Worm (Caenorhabditis elegans): Measurements from ENCODE around the gene sax-2.
A peak's percentile ranks its signal among the peaks of the same experiment; 100 is the strongest.

The sax-2 gene

ce11 chrIII:5094506-5094905 lies 15.0 kb upstream of the sax-2 start, which contains the start of gene F54D8.10:
F54D8.10 (plus strand) TSS chrIII:5094806.
- TF ChIP-seq dsc-1 (tag; optimal IDR thresholded peaks at IDR 0.05) (no peak), nhr-237 (tag; optimal IDR thresholded peaks at IDR 0.05) (no peak), dpl-1 (GFP tag; optimal IDR thresholded peaks at IDR 0.05) (no peak), ets-5 (GFP tag; IDR thresholded peaks at IDR 0.05) (no peak), mef-2 (tag; optimal IDR thresholded peaks at IDR 0.05) (no peak), fkh-4 (tag; optimal IDR thresholded peaks at IDR 0.05; ENCODE audit: borderline replicate concordance) (no peak), ceh-90 (tag; optimal IDR thresholded peaks at IDR 0.05) (no peak), lin-39 (tag; optimal IDR thresholded peaks at IDR 0.05) (no peak), nhr-47 (tag; optimal IDR thresholded peaks at IDR 0.05) (no peak), nhr-85 (tag) (no peak), egl-13 (tag; optimal IDR thresholded peaks at IDR 0.05) (no peak), tbx-2 (tag; optimal IDR thresholded peaks at IDR 0.05) (no peak), nhr-90 (tag; optimal IDR thresholded peaks at IDR 0.05; ENCODE audit: poor library complexity) (no peak), egl-27 (tag; optimal IDR thresholded peaks at IDR 0.05) (no peak), sptf-1 (tag; optimal IDR thresholded peaks at IDR 0.05) (no peak), unc-62 (GFP tag; optimal IDR thresholded peaks at IDR 0.05) (no peak), efl-3 (GFP tag; optimal IDR thresholded peaks at IDR 0.05) (no peak), blmp-1 (tag; optimal IDR thresholded peaks at IDR 0.05) (no peak), efl-1 (optimal IDR thresholded peaks at IDR 0.05) (no peak), efl-1 (GFP tag; optimal IDR thresholded peaks at IDR 0.05 in 1 of 2) (no peak)

DNA sequence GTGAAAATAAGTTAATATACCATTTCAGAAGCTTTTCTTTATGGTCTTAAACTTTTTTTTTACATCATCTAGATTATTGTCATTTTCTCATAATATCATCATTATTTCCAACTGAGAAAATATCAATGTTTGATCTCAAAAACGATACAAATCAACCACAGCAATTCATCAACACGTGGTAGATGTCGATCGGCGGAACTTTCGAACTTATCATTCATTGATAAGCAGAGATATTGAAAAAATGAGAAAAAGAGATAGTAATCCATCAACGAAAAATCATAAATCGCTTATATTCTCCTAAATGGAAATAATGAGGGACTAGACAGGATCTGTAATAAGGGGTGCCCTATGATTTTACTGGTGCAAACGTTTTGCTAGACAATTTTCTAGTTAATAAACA lies 12.8 kb upstream of the sax-2 start:
- peak; percentile 60 for TF ChIP-seq nhr-85 (tag)
- TF ChIP-seq blmp-1 (tag; optimal IDR thresholded peaks at IDR 0.05): peak; percentile 84
- TF ChIP-seq lin-14 (GFP tag; optimal IDR thresholded peaks at IDR 0.05): peak; percentile 29
- TF ChIP-seq F16B12.6 (tag; optimal IDR thresholded peaks at IDR 0.05): no peak
- no peak for TF ChIP-seq nhr-90 (tag; optimal IDR thresholded peaks at IDR 0.05; ENCODE audit: poor library complexity)
- TF ChIP-seq lin-39 (tag; optimal IDR thresholded peaks at IDR 0.05): no peak
- TF ChIP-seq tbx-2 (tag; optimal IDR thresholded peaks at IDR 0.05): peak; percentile 10
- TF ChIP-seq elt-3 (tag; optimal IDR thresholded peaks at IDR 0.05): peak in 5 of 6 experiments; percentile 55 to 87 (median 82)
- no peak for TF ChIP-seq zip-4 (GFP tag; optimal IDR thresholded peaks at IDR 0.05)
- peak; percentile 13 for TF ChIP-seq snu-23 (GFP tag; optimal IDR thresholded peaks at IDR 0.05)
- TF ChIP-seq Y116A8C.19 (tag; optimal IDR thresholded peaks at IDR 0.05; ENCODE audit: borderline replicate concordance): no peak
- no peak for TF ChIP-seq aha-1 (tag; optimal IDR thresholded peaks at IDR 0.05)
- peak; percentile 43 for TF ChIP-seq nhr-71 (tag; optimal IDR thresholded peaks at IDR 0.05)
- TF ChIP-seq egl-13 (tag; optimal IDR thresholded peaks at IDR 0.05): no peak
- TF ChIP-seq dsc-1 (tag; optimal IDR thresholded peaks at IDR 0.05): no peak
- no peak for TF ChIP-seq irx-1 (tag; optimal IDR thresholded peaks at IDR 0.05)
- no peak for TF ChIP-seq aly-2 (tag; optimal IDR thresholded peaks at IDR 0.05)
- TF ChIP-seq zag-1 (tag; optimal IDR thresholded peaks at IDR 0.05): no peak
- no peak for TF ChIP-seq mep-1 (tag; optimal IDR thresholded peaks at IDR 0.05)
- no peak for TF ChIP-seq ets-5 (GFP tag; IDR thresholded peaks at IDR 0.05)
- TF ChIP-seq nhr-28 (tag; optimal IDR thresholded peaks at IDR 0.05): no peak
- TF ChIP-seq nhr-20 (tag; optimal IDR thresholded peaks at IDR 0.05): peak; percentile 67
- peak; percentile 30 for TF ChIP-seq nhr-19 (GFP tag; conservative IDR thresholded peaks at IDR 0.05)
- no peak for TF ChIP-seq ceh-63 (GFP tag; optimal IDR thresholded peaks at IDR 0.05)

- TF ChIP-seq fkh-4 (tag; optimal IDR thresholded peaks at IDR 0.05; ENCODE audit: borderline replicate concordance): no peak
- TF ChIP-seq elt-2 (tag; optimal IDR thresholded peaks at IDR 0.05): no peak
- TF ChIP-seq mef-2 (tag; optimal IDR thresholded peaks at IDR 0.05): no peak
Measured at ce11 chrIII:5098740-5099276, 10.7 kb upstream of the sax-2 start.

DNA sequence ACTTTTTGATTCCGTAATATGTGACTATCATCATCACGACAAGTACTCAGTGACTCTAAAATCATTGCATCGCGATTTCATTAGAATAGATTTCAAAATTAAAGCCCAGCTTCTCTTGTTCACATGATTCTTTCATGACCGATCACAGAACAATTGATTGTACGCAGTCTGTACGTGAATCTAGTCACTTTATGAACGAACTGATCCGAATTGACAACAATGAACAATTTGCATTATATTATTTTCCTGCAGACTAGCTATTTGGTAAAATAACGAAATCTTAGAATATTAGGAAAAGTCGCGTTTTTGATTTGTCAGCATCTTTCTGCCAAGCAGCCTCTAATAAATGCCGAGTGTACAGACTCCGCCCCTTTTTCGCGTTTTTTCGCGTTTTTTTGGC lies 10.0 kb upstream of the sax-2 start:
- no peak for TF ChIP-seq fkh-4 (tag; optimal IDR thresholded peaks at IDR 0.05; ENCODE audit: borderline replicate concordance)
- TF ChIP-seq dsc-1 (tag; optimal IDR thresholded peaks at IDR 0.05): no peak
- TF ChIP-seq ceh-90 (tag; optimal IDR thresholded peaks at IDR 0.05): no peak
- TF ChIP-seq nhr-47 (tag; optimal IDR thresholded peaks at IDR 0.05): no peak
- TF ChIP-seq swsn-7 (tag; optimal IDR thresholded peaks at IDR 0.05): no peak
- TF ChIP-seq efl-3 (GFP tag; optimal IDR thresholded peaks at IDR 0.05): no peak
- TF ChIP-seq egl-13 (tag; optimal IDR thresholded peaks at IDR 0.05): no peak
- no peak for TF ChIP-seq rnt-1 (tag; optimal IDR thresholded peaks at IDR 0.05)
- no peak for TF ChIP-seq C16A3.4 (tag; optimal IDR thresholded peaks at IDR 0.05)
- no peak for TF ChIP-seq nhr-77 (tag; optimal IDR thresholded peaks at IDR 0.05)
- TF ChIP-seq hlh-17 (GFP tag; optimal IDR thresholded peaks at IDR 0.05; ENCODE audit: borderline replicate concordance): no peak
- no peak for TF ChIP-seq ztf-4 (tag; optimal IDR thresholded peaks at IDR 0.05)
- TF ChIP-seq nhr-11 (tag; optimal IDR thresholded peaks at IDR 0.05): no peak
- TF ChIP-seq fos-1 (tag; optimal IDR thresholded peaks at IDR 0.05): no peak
- TF ChIP-seq unc-30 (tag; optimal IDR thresholded peaks at IDR 0.05): no peak
- TF ChIP-seq nhr-28 (tag; optimal IDR thresholded peaks at IDR 0.05): no peak
- TF ChIP-seq pag-3 (tag; optimal IDR thresholded peaks at IDR 0.05; ENCODE audit: borderline replicate concordance, insufficient read depth): no peak

Measured in whole organism, L1 larva.